Fruit fly (Drosophila melanogaster) whole organism, pupa: Measurements from ENCODE around the gene CG32221.

Source experiments
- CG10348 ChIP-seq: fragments of 200-800 bp; sonication (Bioruptor generic); IDR thresholded peaks from 2 replicates; pipeline ENCODE4 v1.3.6; 2022; ENCODE audit warnings: missing biosample characterization, missing genetic modification characterization
- CG12605 ChIP-seq: fragments of 200-800 bp; sonication (Bioruptor generic); IDR thresholded peaks from 2 replicates; pipeline ENCODE4 v1.3.6; 2022; ENCODE audit warnings: missing biosample characterization, missing genetic modification characterization
- CG13204 ChIP-seq: fragments of 200-800 bp; sonication (Bioruptor generic); optimal IDR thresholded peaks from 2 replicates; lab custom pipeline; 2018; ENCODE audit warnings: missing biosample characterization, mild to moderate bottlenecking, missing genetic modification characterization, moderate library complexity
- CG14655 ChIP-seq: fragments of 200-800 bp; sonication (Bioruptor generic); optimal IDR thresholded peaks from 3 replicates; lab custom pipeline; 2017; ENCODE audit warnings: mild to moderate bottlenecking, missing biosample characterization, missing genetic modification reagents, missing genetic modification characterization
- CG15710 ChIP-seq: fragments of 200-800 bp; sonication (Bioruptor generic); optimal IDR thresholded peaks from 2 replicates; lab custom pipeline; 2018; ENCODE audit warnings: missing biosample characterization, mild to moderate bottlenecking, missing genetic modification characterization, moderate library complexity
- CG17806 ChIP-seq: fragments of 200-800 bp; sonication (Bioruptor generic); optimal IDR thresholded peaks from 2 replicates; lab custom pipeline; 2018; ENCODE audit warnings: missing biosample characterization, mild to moderate bottlenecking, missing genetic modification characterization, moderate library complexity
- CG32121 ChIP-seq: fragments of 200-800 bp; sonication (Bioruptor generic); IDR thresholded peaks from 2 replicates; pipeline ENCODE4 v1.3.6; 2022; ENCODE audit warnings: missing biosample characterization, missing genetic modification characterization
- CG34367 ChIP-seq: fragments of 200-800 bp; sonication (Bioruptor generic); optimal IDR thresholded peaks from 2 replicates; lab custom pipeline; 2018; ENCODE audit warnings: missing biosample characterization, mild to moderate bottlenecking, missing genetic modification characterization
- CG4496 ChIP-seq: fragments of 200-800 bp; sonication (Bioruptor generic); IDR thresholded peaks from 3 replicates; pipeline ENCODE4 v1.3.6; 2022; ENCODE audit warnings: missing biosample characterization, missing genetic modification characterization
- CG8159 ChIP-seq: fragments of 200-800 bp; sonication (Bioruptor generic); optimal IDR thresholded peaks from 3 replicates; lab custom pipeline; 2018; ENCODE audit warnings: missing biosample characterization, mild to moderate bottlenecking, missing genetic modification characterization, moderate library complexity
- CG8301 ChIP-seq: fragments of 200-800 bp; sonication (Bioruptor generic); optimal IDR thresholded peaks from 2 replicates; lab custom pipeline; 2018; ENCODE audit warnings: missing biosample characterization, mild to moderate bottlenecking, missing genetic modification characterization
- CG9948 ChIP-seq: fragments of 200-800 bp; sonication (Bioruptor generic); optimal IDR thresholded peaks from 2 replicates; lab custom pipeline; 2018; ENCODE audit warnings: missing biosample characterization, mild to moderate bottlenecking, missing genetic modification characterization, moderate library complexity
- D1 ChIP-seq: fragments of 200-800 bp; sonication (Bioruptor generic); optimal IDR thresholded peaks from 2 replicates; lab custom pipeline; 2018; ENCODE audit warnings: missing biosample characterization, mild to moderate bottlenecking, missing genetic modification characterization, moderate library complexity
- EcR ChIP-seq: fragments of 200-800 bp; sonication (Bioruptor generic); optimal IDR thresholded peaks from 3 replicates; lab custom pipeline; 2019; ENCODE audit warnings: missing biosample characterization, missing genetic modification characterization, mild to moderate bottlenecking, moderate library complexity, missing genetic modification reagents
- Ets98B ChIP-seq: fragments of 200-800 bp; sonication (Bioruptor generic); IDR thresholded peaks from 2 replicates; pipeline ENCODE4 v1.3.6; 2022; ENCODE audit warnings: missing biosample characterization, missing genetic modification characterization
- Pif1A ChIP-seq: fragments of 200-800 bp; sonication (Bioruptor generic); optimal IDR thresholded peaks from 3 replicates; lab custom pipeline; 2016; ENCODE audit warnings: missing biosample characterization, missing genetic modification characterization
- Pif1B ChIP-seq: fragments of 200-800 bp; sonication (Bioruptor generic); optimal IDR thresholded peaks from 3 replicates; lab custom pipeline; 2016; ENCODE audit warnings: missing biosample characterization, missing genetic modification characterization
- Snoo ChIP-seq: fragments of 200-800 bp; sonication (Bioruptor generic); optimal IDR thresholded peaks from 3 replicates; lab custom pipeline; 2017; ENCODE audit warnings: missing biosample characterization, mild to moderate bottlenecking, missing genetic modification characterization, inconsistent platforms
- fd96Ca ChIP-seq: fragments of 200-800 bp; sonication (Bioruptor generic); IDR thresholded peaks from 3 replicates; pipeline ENCODE4 v1.3.6; 2022; ENCODE audit warnings: missing biosample characterization, missing genetic modification characterization
- gl ChIP-seq: fragments of 200-800 bp; sonication (Bioruptor generic); optimal IDR thresholded peaks from 2 replicates; lab custom pipeline; 2018; ENCODE audit warnings: missing biosample characterization, mild to moderate bottlenecking, missing genetic modification characterization
- rn ChIP-seq: fragments of 200-800 bp; sonication (Bioruptor generic); IDR thresholded peaks from 2 replicates; pipeline ENCODE4 v1.3.6; 2022; ENCODE audit warnings: missing biosample characterization, missing genetic modification characterization

Gene CG32221

dm6 chr3L:19801105-19801504, 33.4 kb upstream of the CG32221 start, which contains the start of gene CG14102:
CG14102 (minus strand) TSS chr3L:19801291.
- TF ChIP-seq CG34367 (tag; lab: Kevin White, UChicago) = no peak

dm6 chr3L:19804908-19805307, 29.6 kb upstream of the CG32221 start, which contains the start of the genes TORIP and Ccdc58:
TORIP (minus strand) TSS chr3L:19805080.
Ccdc58 (plus strand) TSS chr3L:19805181.
- TF ChIP-seq CG10348 (GFP tag; lab: Robert Waterston, UW) (no peak), CG12605 (GFP tag; lab: Robert Waterston, UW) (no peak), fd96Ca (GFP tag; lab: Robert Waterston, UW) (no peak), CG17806 (no peak)

dm6 chr3L:19805895-19806294, 28.6 kb upstream of the CG32221 start, which contains the start of gene CG34116:
CG34116 (minus strand) TSS chr3L:19806036.
- no peak for TF ChIP-seq Pif1B (GFP tag; lab: Kevin White, UChicago)
- TF ChIP-seq CG4496 = no peak
- no peak for TF ChIP-seq rn
- no peak for TF ChIP-seq D1
- no peak for TF ChIP-seq CG10348 (GFP tag; lab: Robert Waterston, UW)
- no peak for TF ChIP-seq Ets98B (GFP tag; lab: Robert Waterston, UW)
- TF ChIP-seq Pif1A = no peak
- TF ChIP-seq CG17806 = no peak
- no peak for TF ChIP-seq Snoo

- TF ChIP-seq EcR (GFP tag; lab: Kevin White, UChicago) = peak; percentile 33
- TF ChIP-seq CG32121 (GFP tag; lab: Robert Waterston, UW) = no peak
These were observed 27.4 kb upstream of the CG32221 start, which contains the start of the genes CG14104 and Kap-alpha1 for dm6 chr3L:19807103-19807502. CG14104 (minus strand) TSS chr3L:19807199. Kap-alpha1 (plus strand) TSS chr3L:19807232.

- TF ChIP-seq CG8301 (tag; lab: Kevin White, UChicago) = no peak
- TF ChIP-seq Ets98B (GFP tag; lab: Robert Waterston, UW) = no peak
- TF ChIP-seq D1 = no peak
- no peak for TF ChIP-seq CG12605 (GFP tag; lab: Robert Waterston, UW)
- TF ChIP-seq Pif1B (GFP tag; lab: Kevin White, UChicago) = no peak
- no peak for TF ChIP-seq CG4496
- no peak for TF ChIP-seq fd96Ca (GFP tag; lab: Robert Waterston, UW)
- TF ChIP-seq CG8159 (tag; lab: Kevin White, UChicago) = no peak
- TF ChIP-seq Pif1A = no peak
- TF ChIP-seq CG15710 (tag; lab: Kevin White, UChicago) = no peak
- TF ChIP-seq CG32121 (GFP tag; lab: Robert Waterston, UW) = no peak
- no peak for TF ChIP-seq CG34367 (tag; lab: Kevin White, UChicago)
- TF ChIP-seq CG13204 (GFP tag; lab: Kevin White, UChicago) = no peak
- TF ChIP-seq CG9948 (tag; lab: Kevin White, UChicago) = no peak
- TF ChIP-seq rn = no peak
- TF ChIP-seq gl = no peak
- no peak for TF ChIP-seq EcR (GFP tag; lab: Kevin White, UChicago)
- TF ChIP-seq CG17806 = no peak
- no peak for TF ChIP-seq CG14655 (GFP tag; lab: Kevin White, UChicago)
- TF ChIP-seq CG10348 (GFP tag; lab: Robert Waterston, UW) = no peak
- TF ChIP-seq, all 21 proteins: peak for 0
These were observed 26.9 kb upstream of the CG32221 start for dm6 chr3L:19807521-19807920.

dm6 chr3L:19812491-19812890, 22.0 kb upstream of the CG32221 start:
- TF ChIP-seq CG17806 (no peak), CG14655 (GFP tag; lab: Kevin White, UChicago) (no peak), Pif1A (no peak), D1 (no peak), Ets98B (GFP tag; lab: Robert Waterston, UW) (no peak), CG12605 (GFP tag; lab: Robert Waterston, UW) (no peak), Pif1B (GFP tag; lab: Kevin White, UChicago) (no peak), gl (no peak), rn (no peak), CG15710 (tag; lab: Kevin White, UChicago) (no peak), CG8159 (tag; lab: Kevin White, UChicago) (no peak), CG34367 (tag; lab: Kevin White, UChicago) (no peak), CG10348 (GFP tag; lab: Robert Waterston, UW) (no peak), CG4496 (no peak)

dm6 chr3L:19813075-19813903, 21.2 kb upstream of the CG32221 start, which contains the start of gene Cyp305a1:
Cyp305a1 (minus strand) TSS chr3L:19813339.
- TF ChIP-seq CG32121 (GFP tag; lab: Robert Waterston, UW) = 0 out of 2 replicates have a peak, but pooled peaks have one; percentile 11
- no peak for TF ChIP-seq CG34367 (tag; lab: Kevin White, UChicago)
